Worm (Caenorhabditis elegans): ENCODE results near the gene npr-1.

ce11 chrX:4794062-4794461 is 24.3 kb upstream of the npr-1 start:
- TF ChIP-seq ztf-29 (GFP tag; IDR thresholded peaks at IDR 0.05) = no peak
- no peak for TF ChIP-seq tab-1 (GFP tag; IDR thresholded peaks at IDR 0.05)

Data from whole organism, midembryonic.